Worm (Caenorhabditis elegans): ENCODE data around the gene zfp-1.

The zfp-1 gene

ce11 chrIII:8791235-8791634 is at the start of gene zfp-1, which contains the start of gene F54F2.14:
Gene zfp-1, plus strand, starts transcription at chrIII:8791535.
Gene F54F2.14, plus strand, starts transcription at chrIII:8791546.
- no peak for TF ChIP-seq unc-62 (GFP tag; optimal IDR thresholded peaks at IDR 0.05)

- no peak for TF ChIP-seq unc-62 (GFP tag; optimal IDR thresholded peaks at IDR 0.05)
Measured at ce11 chrIII:8741955-8742354, 49.4 kb upstream of the zfp-1 start.

ce11 chrIII:8742584-8742983 is 48.8 kb upstream of the zfp-1 start:
- no peak for TF ChIP-seq unc-62 (GFP tag; optimal IDR thresholded peaks at IDR 0.05)

- no peak for TF ChIP-seq unc-62 (GFP tag; optimal IDR thresholded peaks at IDR 0.05)
Measured at ce11 chrIII:8743796-8744404, 47.4 kb upstream of the zfp-1 start, which contains the start of gene ZK370.6. Gene ZK370.6, minus strand, starts transcription at chrIII:8743846.

ce11 chrIII:8744765-8745164 is 46.6 kb upstream of the zfp-1 start:
- TF ChIP-seq unc-62 (GFP tag; optimal IDR thresholded peaks at IDR 0.05): no peak

- no peak for TF ChIP-seq unc-62 (GFP tag; optimal IDR thresholded peaks at IDR 0.05)
Measured at ce11 chrIII:8745214-8745613, 46.1 kb upstream of the zfp-1 start.

ce11 chrIII:8748620-8749019 is 42.7 kb upstream of the zfp-1 start:
- no peak for TF ChIP-seq unc-62 (GFP tag; optimal IDR thresholded peaks at IDR 0.05)

- TF ChIP-seq unc-62 (GFP tag; optimal IDR thresholded peaks at IDR 0.05): no peak
Measured at ce11 chrIII:8749487-8749886, 41.8 kb upstream of the zfp-1 start, which contains the start of gene sma-2. Gene sma-2, plus strand, starts transcription at chrIII:8749680.

ce11 chrIII:8750606-8751005 is 40.7 kb upstream of the zfp-1 start, which contains the start of gene ugtp-1:
Gene ugtp-1, minus strand, starts transcription at chrIII:8750706.
- no peak for TF ChIP-seq unc-62 (GFP tag; optimal IDR thresholded peaks at IDR 0.05)

ce11 chrIII:8754682-8755081 is 36.7 kb upstream of the zfp-1 start, which contains the start of gene tomm-70:
Gene tomm-70, minus strand, starts transcription at chrIII:8754750.
- no peak for TF ChIP-seq unc-62 (GFP tag; optimal IDR thresholded peaks at IDR 0.05)

ce11 chrIII:8761040-8761654 is 30.2 kb upstream of the zfp-1 start, which contains the start of gene aak-1:
Gene aak-1, minus strand, starts transcription at chrIII:8761090.
- TF ChIP-seq unc-62 (GFP tag; optimal IDR thresholded peaks at IDR 0.05): no peak

ce11 chrIII:8762016-8762415 is 29.3 kb upstream of the zfp-1 start:
- no peak for TF ChIP-seq unc-62 (GFP tag; optimal IDR thresholded peaks at IDR 0.05)

- TF ChIP-seq unc-62 (GFP tag; optimal IDR thresholded peaks at IDR 0.05): no peak
Measured at ce11 chrIII:8763111-8763510, 28.2 kb upstream of the zfp-1 start.

- no peak for TF ChIP-seq unc-62 (GFP tag; optimal IDR thresholded peaks at IDR 0.05)
Measured at ce11 chrIII:8765030-8765429, 26.3 kb upstream of the zfp-1 start.

ce11 chrIII:8766467-8766866 is 24.9 kb upstream of the zfp-1 start:
- TF ChIP-seq unc-62 (GFP tag; optimal IDR thresholded peaks at IDR 0.05): no peak

- no peak for TF ChIP-seq unc-62 (GFP tag; optimal IDR thresholded peaks at IDR 0.05)
Measured at ce11 chrIII:8767292-8767829, 24.0 kb upstream of the zfp-1 start, which contains the start of gene mig-22. Gene mig-22, minus strand, starts transcription at chrIII:8767342.

ce11 chrIII:8767889-8768361 is 23.4 kb upstream of the zfp-1 start, which contains the start of gene mtss-1:
Gene mtss-1, plus strand, starts transcription at chrIII:8768311.
- no peak for TF ChIP-seq unc-62 (GFP tag; optimal IDR thresholded peaks at IDR 0.05)

All from whole organism, dauer.